Fruit fly (Drosophila melanogaster) whole organism, adult: Measurements from ENCODE around the gene CG10038.

ENCODE experiments used
- Crg-1 ChIP-seq: fragments of 200-800 bp; sonication (Bioruptor generic); optimal IDR thresholded peaks from 2 replicates; lab custom pipeline; 2016; ENCODE audit warnings: missing biosample characterization, missing genetic modification characterization
- bab1 ChIP-seq: fragments of 200-800 bp; sonication (Bioruptor generic); optimal IDR thresholded peaks from 3 replicates; lab custom pipeline; 2019; ENCODE audit warnings: missing biosample characterization, mild to moderate bottlenecking, missing genetic modification characterization, moderate library complexity
- kay ChIP-seq: fragments of 200-800 bp; sonication (Bioruptor generic); peaks from one replicate; lab custom pipeline; 2016; ENCODE audit warnings: missing biosample characterization, missing genetic modification characterization, borderline replicate concordance

DNA sequence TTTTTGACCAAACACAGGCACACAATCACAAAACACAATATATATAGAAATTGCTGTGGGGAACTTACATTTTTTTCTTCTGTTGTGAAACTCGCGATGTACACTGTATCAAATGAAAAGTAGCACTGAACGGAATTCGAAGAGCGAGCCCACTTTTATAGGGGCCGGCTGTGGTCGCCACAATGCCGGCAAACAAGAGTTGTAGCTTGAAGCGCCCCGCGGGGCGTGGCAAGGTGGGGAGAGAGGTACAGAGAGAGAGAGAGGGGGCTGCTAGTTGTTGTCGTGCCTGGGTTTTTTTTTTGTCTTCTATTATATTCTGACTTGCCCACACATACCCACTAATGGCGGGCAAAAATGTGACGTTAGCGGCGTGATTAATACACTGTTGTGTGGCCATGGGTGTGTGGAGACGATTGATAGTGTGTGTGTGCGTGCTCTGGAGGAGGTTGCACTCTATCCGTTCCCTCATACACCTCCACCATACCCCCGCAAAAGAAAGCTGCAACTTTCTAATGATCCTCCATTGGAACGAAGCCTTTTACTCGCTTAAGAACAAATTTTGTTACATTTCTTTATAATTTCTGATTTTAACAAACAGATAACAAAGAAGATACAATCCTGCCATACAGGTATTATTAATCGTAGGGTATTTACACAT, 18.8 kb upstream of the CG10038 start, which contains the start of gene GstD1:
- TF ChIP-seq Crg-1 (GFP tag; lab: Kevin White, UChicago): no peak
- TF ChIP-seq kay: peak; percentile 97
- peak; percentile 80 for TF ChIP-seq bab1 (GFP tag; lab: Kevin White, UChicago)
